Worm (Caenorhabditis elegans) whole organism, L4 larva: Measurements from ENCODE around the gene jud-4.
A peak's percentile ranks its signal among the peaks of the same experiment; 100 is the strongest.

ENCODE experiments used
- F10B5.3 ChIP-seq: sonication (generic microtip); optimal IDR thresholded peaks from 2 replicates; lab custom pipeline; 2016; ENCODE audit warnings: mild to moderate bottlenecking, missing genetic modification characterization, missing compliant biosample characterization
- F37D6.2 ChIP-seq: sonication (generic microtip); optimal IDR thresholded peaks from 2 replicates; lab custom pipeline; 2016; ENCODE audit warnings: mild to moderate bottlenecking, missing genetic modification characterization, missing compliant biosample characterization
- F49E8.2 ChIP-seq: sonication (generic microtip); optimal IDR thresholded peaks from 2 replicates; lab custom pipeline; 2016; ENCODE audit warnings: missing compliant biosample characterization, mild to moderate bottlenecking, missing genetic modification characterization, borderline replicate concordance
- R02D3.7 ChIP-seq: fragments of 150-350 bp; sonication (generic microtip); optimal IDR thresholded peaks from 3 replicates; lab custom pipeline; 2014; ENCODE audit warnings: missing biosample characterization, missing genetic modification characterization
- T20F7.1 ChIP-seq: fragments of 200-800 bp; sonication (Bioruptor generic); optimal IDR thresholded peaks from 2 replicates; lab custom pipeline; 2018; ENCODE audit warnings: mild to moderate bottlenecking, missing genetic modification characterization, missing compliant biosample characterization
- T26A8.4 ChIP-seq: fragments of 200-800 bp; sonication (Bioruptor generic); IDR thresholded peaks from 2 replicates; pipeline ENCODE4 v1.3.6; 2022; ENCODE audit warnings: missing genetic modification characterization, missing compliant biosample characterization
- Y5F2A.4 ChIP-seq: fragments of 200-800 bp; sonication (Bioruptor generic); optimal IDR thresholded peaks from 2 replicates; lab custom pipeline; 2018; ENCODE audit warnings: mild to moderate bottlenecking, missing genetic modification characterization, missing compliant biosample characterization
- Y75B8A.6 ChIP-seq: fragments of 200-800 bp; sonication (Bioruptor generic); IDR thresholded peaks from 2 replicates; pipeline ENCODE4 v1.3.6; 2022; ENCODE audit warnings: missing genetic modification reagents, missing genetic modification characterization, missing compliant biosample characterization
- aha-1 ChIP-seq: fragments of 150-350 bp; peaks from one replicate; lab custom pipeline; 2014; ENCODE audit warnings: missing biosample characterization, missing genetic modification characterization
- aly-2 ChIP-seq: sonication (generic microtip); optimal IDR thresholded peaks from 2 replicates; lab custom pipeline; 2018; ENCODE audit warnings: missing biosample characterization, missing genetic modification characterization
- arid-1 ChIP-seq: fragments of 200-800 bp; sonication (Bioruptor generic); conservative IDR thresholded peaks from 2 replicates; pipeline ENCODE4 v1.3.6; 2022; ENCODE audit warnings: missing genetic modification reagents, missing genetic modification characterization, missing compliant biosample characterization
- ceh-20 ChIP-seq: fragments of 200-800 bp; sonication (Bioruptor generic); IDR thresholded peaks from 2 replicates; pipeline ENCODE4 v1.3.6; 2022; ENCODE audit warnings: missing genetic modification reagents, missing genetic modification characterization, missing compliant biosample characterization
- ceh-28 ChIP-seq: fragments of 150-350 bp; optimal IDR thresholded peaks from 2 replicates; lab custom pipeline; 2014; ENCODE audit warnings: missing biosample characterization, missing genetic modification reagents, missing genetic modification characterization
- ceh-32 ChIP-seq: sonication (generic microtip); optimal IDR thresholded peaks from 2 replicates; lab custom pipeline; 2016; ENCODE audit warnings: mild to moderate bottlenecking, missing genetic modification characterization, missing compliant biosample characterization; ENCODE audit not compliant: poor library complexity
- ceh-62 ChIP-seq: sonication (generic microtip); optimal IDR thresholded peaks from 2 replicates; lab custom pipeline; 2017; ENCODE audit warnings: missing biosample characterization, missing genetic modification characterization
- ces-1 ChIP-seq: fragments of 150-350 bp; sonication (generic microtip); optimal IDR thresholded peaks from 4 replicates; lab custom pipeline; 2014; ENCODE audit warnings: missing biosample characterization, missing genetic modification reagents, missing genetic modification characterization
- daf-16 ChIP-seq, 3 experiments: sonication (generic microtip); optimal IDR thresholded peaks; 2 replicates each; lab custom pipeline; 2016 to 2017; ENCODE audit warnings: missing genetic modification characterization in 3 of 3, missing genetic modification reagents in 3 of 3, mild to moderate bottlenecking in 2 of 3, missing compliant biosample characterization in 2 of 3, missing biosample characterization in 1 of 3, moderate library complexity in 1 of 3
- daf-19 ChIP-seq: fragments of 200-800 bp; sonication (Bioruptor generic); conservative IDR thresholded peaks from 2 replicates; pipeline ENCODE4 v1.3.6; 2022; ENCODE audit warnings: missing genetic modification characterization, missing compliant biosample characterization
- dmd-6 ChIP-seq: fragments of 200-800 bp; sonication (Bioruptor generic); IDR thresholded peaks from 2 replicates; pipeline ENCODE4 v1.3.6; 2022; ENCODE audit warnings: missing genetic modification reagents, missing genetic modification characterization, missing compliant biosample characterization
- dmd-9 ChIP-seq: fragments of 200-800 bp; sonication (Bioruptor generic); IDR thresholded peaks from 2 replicates; pipeline ENCODE4 v1.3.6; 2022; ENCODE audit warnings: missing genetic modification reagents, missing genetic modification characterization, missing compliant biosample characterization
- egl-27 ChIP-seq: sonication (generic microtip); optimal IDR thresholded peaks from 3 replicates; lab custom pipeline; 2017; ENCODE audit warnings: missing biosample characterization, missing genetic modification reagents, missing genetic modification characterization
- egl-43 ChIP-seq: fragments of 200-800 bp; sonication (Bioruptor generic); IDR thresholded peaks from 2 replicates; pipeline ENCODE4 v1.3.6; 2022; ENCODE audit warnings: missing genetic modification reagents, missing genetic modification characterization, missing compliant biosample characterization
- fkh-10 ChIP-seq: fragments of 150-350 bp; optimal IDR thresholded peaks from 2 replicates; lab custom pipeline; 2014; ENCODE audit warnings: missing biosample characterization, missing genetic modification reagents, missing genetic modification characterization
- gei-8 ChIP-seq: fragments of 200-800 bp; sonication (Bioruptor generic); optimal IDR thresholded peaks from 2 replicates; lab custom pipeline; 2018; ENCODE audit warnings: mild to moderate bottlenecking, missing genetic modification characterization, missing compliant biosample characterization
- hif-1 ChIP-seq, 2 experiments: sonication (generic microtip); optimal IDR thresholded peaks; 2 replicates each; lab custom pipeline; 2016 to 2017; ENCODE audit warnings: missing compliant biosample characterization in 2 of 2, missing genetic modification characterization in 2 of 2, missing genetic modification reagents in 2 of 2, missing genotype in 2 of 2, mild to moderate bottlenecking in 1 of 2
- hlh-11 ChIP-seq: fragments of 200-800 bp; sonication (Bioruptor generic); optimal IDR thresholded peaks from 2 replicates; lab custom pipeline; 2018; ENCODE audit warnings: mild to moderate bottlenecking, missing genetic modification characterization, missing compliant biosample characterization
- lim-7 ChIP-seq: fragments of 200-800 bp; sonication (Bioruptor generic); IDR thresholded peaks from 2 replicates; pipeline ENCODE4 v1.3.6; 2022; ENCODE audit warnings: missing genetic modification characterization, missing compliant biosample characterization
- lin-15B ChIP-seq: fragments of 150-350 bp; sonication (generic microtip); optimal IDR thresholded peaks from 3 replicates; lab custom pipeline; 2014; ENCODE audit warnings: missing biosample characterization, missing genetic modification characterization
- lin-38 ChIP-seq: fragments of 200-800 bp; sonication (Bioruptor generic); IDR thresholded peaks from 2 replicates; pipeline ENCODE4 v1.3.6; 2022; ENCODE audit warnings: missing genetic modification reagents, missing genetic modification characterization, missing compliant biosample characterization
- lin-39 ChIP-seq: fragments of 150-350 bp; optimal IDR thresholded peaks from 2 replicates; lab custom pipeline; 2014; ENCODE audit warnings: missing biosample characterization, missing genetic modification reagents, missing genetic modification characterization
- lsy-2 ChIP-seq, 2 experiments: fragments of 150-350 bp in 1 of 2; sonication (generic microtip) in 1 of 2; optimal IDR thresholded peaks; 2 replicates each; lab custom pipeline; 2014 to 2017; ENCODE audit warnings: missing biosample characterization in 2 of 2, missing genetic modification characterization in 2 of 2
- mdl-1 ChIP-seq, 2 experiments: fragments of 150-350 bp in 1 of 2; sonication (generic microtip) in 1 of 2; optimal IDR thresholded peaks; 2 replicates each; lab custom pipeline; 2014 to 2017; ENCODE audit warnings: missing biosample characterization in 2 of 2, missing genetic modification characterization in 2 of 2
- mdt-29 ChIP-seq: fragments of 200-800 bp; sonication (Bioruptor generic); IDR thresholded peaks from 2 replicates; pipeline ENCODE4 v1.3.6; 2022; ENCODE audit warnings: missing genetic modification reagents, missing genetic modification characterization, missing compliant biosample characterization
- mep-1 ChIP-seq: fragments of 150-350 bp; sonication (generic microtip); optimal IDR thresholded peaks from 3 replicates; lab custom pipeline; 2014; ENCODE audit warnings: missing biosample characterization, missing genetic modification characterization
- nhr-111 ChIP-seq: fragments of 200-800 bp; sonication (Bioruptor generic); optimal IDR thresholded peaks from 2 replicates; lab custom pipeline; 2018; ENCODE audit warnings: mild to moderate bottlenecking, missing genetic modification characterization, missing compliant biosample characterization
- nhr-237 ChIP-seq: sonication (generic microtip); optimal IDR thresholded peaks from 2 replicates; lab custom pipeline; 2017; ENCODE audit warnings: missing biosample characterization, missing genetic modification characterization
- nhr-25 ChIP-seq: sonication (generic microtip); optimal IDR thresholded peaks from 2 replicates; lab custom pipeline; 2017; ENCODE audit warnings: missing genetic modification characterization, mild to moderate bottlenecking, missing compliant biosample characterization, antibody characterized with exemption, moderate library complexity, borderline replicate concordance; ENCODE audit not compliant: insufficient read depth
- nhr-42 ChIP-seq: fragments of 200-800 bp; sonication (Bioruptor generic); IDR thresholded peaks from 2 replicates; pipeline ENCODE4 v1.3.6; 2022; ENCODE audit warnings: missing genetic modification characterization, missing compliant biosample characterization
- php-3 ChIP-seq: fragments of 200-800 bp; sonication (Bioruptor generic); IDR thresholded peaks from 2 replicates; pipeline ENCODE4 v1.3.6; 2022; ENCODE audit warnings: missing genetic modification reagents, missing genetic modification characterization, missing compliant biosample characterization
- pqm-1 ChIP-seq: sonication (generic microtip); optimal IDR thresholded peaks from 2 replicates; lab custom pipeline; 2017; ENCODE audit warnings: missing biosample characterization, missing genetic modification characterization
- saeg-2 ChIP-seq: fragments of 200-800 bp; sonication (Bioruptor generic); IDR thresholded peaks from 2 replicates; pipeline ENCODE4 v1.3.6; 2022; ENCODE audit warnings: missing genetic modification reagents, missing genetic modification characterization, missing compliant biosample characterization
- sdz-12 ChIP-seq: fragments of 200-800 bp; sonication (Bioruptor generic); optimal IDR thresholded peaks from 2 replicates; lab custom pipeline; 2018; ENCODE audit warnings: mild to moderate bottlenecking, missing genetic modification characterization, missing compliant biosample characterization
- set-16 ChIP-seq: fragments of 200-800 bp; sonication (Bioruptor generic); IDR thresholded peaks from 2 replicates; pipeline ENCODE4 v1.3.6; 2022; ENCODE audit warnings: missing genetic modification reagents, missing genetic modification characterization, missing compliant biosample characterization
- skn-1 ChIP-seq: fragments of 150-350 bp; optimal IDR thresholded peaks from 2 replicates; lab custom pipeline; 2014; ENCODE audit warnings: missing biosample characterization, missing genetic modification characterization
- snpc-1.2 ChIP-seq: fragments of 200-800 bp; sonication (Bioruptor generic); IDR thresholded peaks from 2 replicates; pipeline ENCODE4 v1.3.6; 2022; ENCODE audit warnings: missing genetic modification reagents, missing genetic modification characterization, missing compliant biosample characterization
- snpc-4 ChIP-seq: fragments of 150-350 bp; optimal IDR thresholded peaks from 2 replicates; lab custom pipeline; 2014; ENCODE audit warnings: missing biosample characterization, missing genetic modification characterization
- tag-97 ChIP-seq: fragments of 200-800 bp; sonication (Bioruptor generic); IDR thresholded peaks from 2 replicates; pipeline ENCODE4 v1.3.6; 2022; ENCODE audit warnings: missing genetic modification characterization, missing compliant biosample characterization
- unc-130 ChIP-seq: sonication (generic microtip); optimal IDR thresholded peaks from 2 replicates; lab custom pipeline; 2016; ENCODE audit warnings: missing genetic modification reagents, missing genetic modification characterization, missing compliant biosample characterization
- unc-39 ChIP-seq: sonication (generic microtip); optimal IDR thresholded peaks from 2 replicates; lab custom pipeline; 2017; ENCODE audit warnings: missing biosample characterization, missing genetic modification characterization
- zfp-2 ChIP-seq: sonication (generic microtip); optimal IDR thresholded peaks from 2 replicates; lab custom pipeline; 2016; ENCODE audit warnings: mild to moderate bottlenecking, missing genetic modification characterization, missing compliant biosample characterization
- zip-11 ChIP-seq: fragments of 200-800 bp; sonication (Bioruptor generic); IDR thresholded peaks from 2 replicates; pipeline ENCODE4 v1.3.6; 2022; ENCODE audit warnings: missing genetic modification characterization, missing compliant biosample characterization

The jud-4 gene

DNA sequence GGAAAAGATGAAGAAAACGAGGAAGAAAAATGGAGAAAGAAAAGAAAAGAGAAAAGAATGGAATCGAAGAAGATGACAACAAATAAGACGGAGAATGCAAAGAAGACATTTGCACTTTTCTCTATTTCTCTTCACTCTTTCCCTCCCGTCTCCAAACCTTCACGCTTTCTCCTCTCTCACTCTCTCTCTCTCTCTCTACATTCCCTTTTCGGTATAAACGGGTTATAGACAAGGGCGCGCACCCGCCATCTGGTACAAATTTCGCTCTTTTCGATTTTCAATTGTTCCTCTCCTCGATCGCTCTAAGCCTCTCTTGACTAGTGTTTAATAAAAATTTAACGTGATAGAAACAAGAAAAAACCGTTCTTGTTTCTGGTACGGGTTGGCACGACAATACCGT is 7.1 kb upstream of the jud-4 start (continued):
- no peak for TF ChIP-seq nhr-237 (tag; lab: Kevin White, UChicago)
- TF ChIP-seq nhr-25, result peak; percentile 84
- TF ChIP-seq dmd-6 (GFP tag; lab: Robert Waterston, UW), result peak; percentile 62
- TF ChIP-seq lin-15B, result no peak
- TF ChIP-seq F10B5.3 (tag; lab: Kevin White, UChicago), result no peak
- no peak for TF ChIP-seq F49E8.2
- no peak for TF ChIP-seq aha-1 (tag; lab: Kevin White, UChicago)
- peak; percentile 85 for TF ChIP-seq mep-1
- 0 out of 2 replicates have a peak, but pooled peaks have one; percentile 11 for TF ChIP-seq set-16 (GFP tag; lab: Robert Waterston, UW)
- peak in 1 of 2 experiments; percentile 79 for TF ChIP-seq lsy-2 (tag; optimal IDR thresholded peaks at IDR 0.05; lab: Kevin White, UChicago)
- no peak for TF ChIP-seq aly-2
- TF ChIP-seq lin-38 (GFP tag; lab: Robert Waterston, UW), result no peak
- TF ChIP-seq lin-39 (tag; lab: Kevin White, UChicago), result no peak
- TF ChIP-seq unc-39 (tag; lab: Kevin White, UChicago), result no peak
- TF ChIP-seq dmd-9 (GFP tag; lab: Robert Waterston, UW), result no peak
- no peak for TF ChIP-seq zip-11
- no peak for TF ChIP-seq skn-1 (tag; lab: Kevin White, UChicago)
- TF ChIP-seq ceh-32, result no peak
- TF ChIP-seq F37D6.2 (tag; lab: Kevin White, UChicago), result no peak
- TF ChIP-seq ceh-28 (tag; lab: Kevin White, UChicago), result no peak
- TF ChIP-seq lim-7, result no peak
- no peak for TF ChIP-seq saeg-2 (GFP tag; lab: Robert Waterston, UW)
- TF ChIP-seq daf-19 (GFP tag; lab: Robert Waterston, UW), result no peak
- no peak for TF ChIP-seq unc-130
- TF ChIP-seq hlh-11 (tag; lab: Kevin White, UChicago), result peak; percentile 84
- peak in 1 of 2 experiments; percentile 26 for TF ChIP-seq hif-1 (tag; optimal IDR thresholded peaks at IDR 0.05; lab: Kevin White, UChicago)
- 0 out of 2 replicates have a peak, but pooled peaks have one; percentile 46 for TF ChIP-seq arid-1 (GFP tag; lab: Robert Waterston, UW)
- TF ChIP-seq nhr-111 (GFP tag; lab: Kevin White, UChicago), result no peak
- TF ChIP-seq snpc-4 (tag; lab: Kevin White, UChicago), result no peak
- TF ChIP-seq Y75B8A.6 (GFP tag; lab: Robert Waterston, UW), result no peak
- no peak for TF ChIP-seq R02D3.7 (tag; lab: Kevin White, UChicago)
- TF ChIP-seq egl-27, result no peak
- TF ChIP-seq ceh-62 (tag; lab: Kevin White, UChicago), result no peak
- no peak for TF ChIP-seq gei-8 (GFP tag; lab: Kevin White, UChicago)
- TF ChIP-seq snpc-1.2 (GFP tag; lab: Robert Waterston, UW), result no peak
- no peak for TF ChIP-seq tag-97 (GFP tag; lab: Robert Waterston, UW)
- no peak for TF ChIP-seq egl-43
- no peak for TF ChIP-seq Y5F2A.4 (GFP tag; lab: Kevin White, UChicago)
- no peak for TF ChIP-seq zfp-2
- no peak for TF ChIP-seq nhr-42 (GFP tag; lab: Robert Waterston, UW)
- no peak for TF ChIP-seq T26A8.4 (GFP tag; lab: Robert Waterston, UW)
- no peak for TF ChIP-seq php-3 (GFP tag; lab: Robert Waterston, UW)
- no peak for TF ChIP-seq mdt-29 (GFP tag; lab: Robert Waterston, UW)
- no peak for TF ChIP-seq daf-16 (GFP tag; optimal IDR thresholded peaks at IDR 0.05; lab: Kevin White, UChicago)
- TF ChIP-seq daf-16 (tag; optimal IDR thresholded peaks at IDR 0.05; lab: Kevin White, UChicago), result no peak
- TF ChIP-seq mdl-1 (tag; optimal IDR thresholded peaks at IDR 0.05; lab: Kevin White, UChicago), result peak; percentile 60 to 91
- TF ChIP-seq ces-1 (GFP tag; lab: Kevin White, UChicago), result peak; percentile 81
- no peak for TF ChIP-seq pqm-1
- peak; percentile 91 for TF ChIP-seq fkh-10 (GFP tag; lab: Kevin White, UChicago)
- peak; percentile 50; the same call in 1 of the 2 replicates for TF ChIP-seq ceh-20
- no peak for TF ChIP-seq T20F7.1 (GFP tag; lab: Kevin White, UChicago)
- TF ChIP-seq sdz-12 (GFP tag; lab: Kevin White, UChicago), result no peak
